Worm (Caenorhabditis elegans): Measurements from ENCODE around the gene clec-136.

ce11 chrII:4612694-4613093 lies 3.6 kb downstream of the clec-136 start, which contains the start of gene pqn-35:
- TF ChIP-seq blmp-1 (tag; optimal IDR thresholded peaks at IDR 0.05) (no peak), pha-4 (tag; optimal IDR thresholded peaks at IDR 0.05) (no peak), elt-3 (tag; optimal IDR thresholded peaks at IDR 0.05) (no peak), mep-1 (tag; optimal IDR thresholded peaks at IDR 0.05) (no peak), mab-5 (tag; optimal IDR thresholded peaks at IDR 0.05) (no peak), lsy-2 (tag; optimal IDR thresholded peaks at IDR 0.05) (no peak), snpc-4 (tag; optimal IDR thresholded peaks at IDR 0.05) (no peak), cnd-1 (tag; optimal IDR thresholded peaks at IDR 0.05) (no peak), unc-39 (tag; optimal IDR thresholded peaks at IDR 0.05) (no peak), nhr-76 (tag; optimal IDR thresholded peaks at IDR 0.05) (no peak)

Measured in whole organism, mixed stage, embryonic.